Worm (Caenorhabditis elegans): ENCODE results near the gene C16C10.4.

C16C10.4 gene

ce11 chrIII:4153299-4153698 is 17.8 kb upstream of the C16C10.4 start, which contains the start of gene glod-4:
Gene glod-4 (plus strand): TSS chrIII:4153599.
- TF ChIP-seq hlh-15 (tag; optimal IDR thresholded peaks at IDR 0.05) (no peak), pax-1 (tag; optimal IDR thresholded peaks at IDR 0.05) (no peak), unc-86 (tag; optimal IDR thresholded peaks at IDR 0.05) (no peak), nhr-232 (tag; optimal IDR thresholded peaks at IDR 0.05) (no peak), ceh-2 (tag; optimal IDR thresholded peaks at IDR 0.05) (no peak)

DNA sequence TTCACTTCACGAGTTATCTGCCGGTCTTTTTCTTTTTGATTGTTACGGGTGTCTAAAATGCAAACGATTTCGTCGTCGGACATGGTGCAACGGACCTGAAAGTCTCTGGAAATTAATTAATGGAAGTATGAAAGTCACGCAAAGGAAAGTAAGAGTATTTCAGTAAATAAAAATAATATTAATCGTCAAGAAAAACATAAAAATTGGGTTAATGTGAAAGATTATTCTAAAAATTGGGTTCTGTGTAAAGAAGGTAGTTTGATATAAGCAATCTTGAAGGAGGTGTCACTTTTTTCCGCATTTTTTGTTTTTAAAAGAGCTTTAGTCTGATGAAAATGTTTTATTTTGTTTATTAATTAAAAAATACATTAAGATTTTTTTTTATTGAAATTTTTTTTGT is 13.8 kb upstream of the C16C10.4 start, which contains the start of gene C16C10.9:
Gene C16C10.9 (minus strand): TSS at position 101 of the 400 bp plus-strand sequence.
- TF ChIP-seq ceh-31 (tag; optimal IDR thresholded peaks at IDR 0.05) (no peak), ceh-45 (GFP tag; IDR thresholded peaks at IDR 0.05) (no peak), ttx-3 (tag; optimal IDR thresholded peaks at IDR 0.05) (no peak), ceh-2 (tag; optimal IDR thresholded peaks at IDR 0.05) (no peak), sdc-2 (tag; optimal IDR thresholded peaks at IDR 0.05) (no peak), ceh-22 (tag; optimal IDR thresholded peaks at IDR 0.05) (no peak), ceh-24 (tag; optimal IDR thresholded peaks at IDR 0.05) (no peak), hlh-6 (tag; optimal IDR thresholded peaks at IDR 0.05) (no peak), lim-6 (tag; optimal IDR thresholded peaks at IDR 0.05) (no peak), unc-86 (tag; optimal IDR thresholded peaks at IDR 0.05) (no peak), pros-1 (tag; optimal IDR thresholded peaks at IDR 0.05) (no peak), madf-2 (tag; optimal IDR thresholded peaks at IDR 0.05) (no peak)

- TF ChIP-seq nhr-11 (tag; optimal IDR thresholded peaks at IDR 0.05) (no peak), F13H6.1 (tag; optimal IDR thresholded peaks at IDR 0.05) (no peak), sdc-2 (tag; optimal IDR thresholded peaks at IDR 0.05) (no peak), ceh-19 (GFP tag; optimal IDR thresholded peaks at IDR 0.05) (no peak), ceh-2 (tag; optimal IDR thresholded peaks at IDR 0.05) (no peak), lim-6 (tag; optimal IDR thresholded peaks at IDR 0.05) (no peak), unc-42 (tag; optimal IDR thresholded peaks at IDR 0.05) (no peak), pros-1 (tag; optimal IDR thresholded peaks at IDR 0.05) (no peak), dve-1 (tag; optimal IDR thresholded peaks at IDR 0.05) (no peak), gmeb-2 (tag; optimal IDR thresholded peaks at IDR 0.05) (no peak), odd-2 (tag; optimal IDR thresholded peaks at IDR 0.05) (no peak), ama-1 (optimal IDR thresholded peaks at IDR 0.05) (no peak), ceh-14 (tag; optimal IDR thresholded peaks at IDR 0.05) (no peak)
These were observed 10.2 kb upstream of the C16C10.4 start, which contains the start of gene C01G12.16 for ce11 chrIII:4160937-4161336. Gene C01G12.16 (plus strand): TSS chrIII:4161237.

- TF ChIP-seq Y22D7AL.16 (tag; optimal IDR thresholded peaks at IDR 0.05) (no peak), mec-3 (tag; optimal IDR thresholded peaks at IDR 0.05; ENCODE audit: borderline replicate concordance) (no peak), F13H6.1 (tag; optimal IDR thresholded peaks at IDR 0.05) (no peak), K09A11.1 (tag; optimal IDR thresholded peaks at IDR 0.05; ENCODE audit: insufficient read depth) (no peak)
These were observed 7.1 kb upstream of the C16C10.4 start, which contains the start of gene C16C10.8 for ce11 chrIII:4164071-4164470. Gene C16C10.8 (minus strand): TSS chrIII:4164171.

DNA sequence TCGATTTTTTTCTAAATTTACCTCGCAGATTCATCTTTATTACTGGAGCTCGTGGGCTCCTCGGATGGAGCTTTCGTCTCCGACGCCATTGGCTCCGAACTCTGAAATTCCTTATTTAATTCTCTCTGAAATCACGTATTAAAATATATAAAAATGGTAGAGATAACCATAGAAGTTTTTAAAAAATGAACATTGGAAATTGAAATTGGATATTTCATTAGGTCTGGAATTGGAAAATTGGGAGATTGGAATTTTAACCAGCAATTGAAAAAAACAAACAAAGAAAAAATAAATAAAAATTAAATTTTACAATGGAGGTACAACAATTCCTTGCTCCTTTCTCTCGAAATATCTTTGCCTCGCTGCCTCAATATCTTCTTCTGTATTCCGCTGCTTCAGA is 4.4 kb upstream of the C16C10.4 start, which contains the start of gene rnf-5:
Gene rnf-5 (minus strand): TSS at position 101 of the 400 bp plus-strand sequence.
- TF ChIP-seq ets-4 (tag; optimal IDR thresholded peaks at IDR 0.05), result no peak
- TF ChIP-seq unc-3 (GFP tag; conservative IDR thresholded peaks at IDR 0.05), result no peak
- no peak for TF ChIP-seq unc-3 (tag; optimal IDR thresholded peaks at IDR 0.05)
- TF ChIP-seq zip-5 (tag; optimal IDR thresholded peaks at IDR 0.05), result no peak
- TF ChIP-seq pha-2 (tag; optimal IDR thresholded peaks at IDR 0.05), result no peak
- TF ChIP-seq pag-3 (tag; optimal IDR thresholded peaks at IDR 0.05; ENCODE audit: borderline replicate concordance), result no peak
- no peak for TF ChIP-seq hlh-8 (tag; optimal IDR thresholded peaks at IDR 0.05)
- no peak for TF ChIP-seq ceh-30 (tag; optimal IDR thresholded peaks at IDR 0.05)
- no peak for TF ChIP-seq ceh-6 (GFP tag; optimal IDR thresholded peaks at IDR 0.05)
- no peak for TF ChIP-seq sox-4 (tag; optimal IDR thresholded peaks at IDR 0.05)
- TF ChIP-seq odd-2 (tag; optimal IDR thresholded peaks at IDR 0.05), result no peak
- no peak for TF ChIP-seq unc-42 (tag; optimal IDR thresholded peaks at IDR 0.05)
- no peak for TF ChIP-seq ama-1 (optimal IDR thresholded peaks at IDR 0.05)
- TF ChIP-seq unc-86 (tag; optimal IDR thresholded peaks at IDR 0.05), result no peak
- TF ChIP-seq pha-4 (tag; optimal IDR thresholded peaks at IDR 0.05), result no peak
- no peak for TF ChIP-seq fkh-6 (tag; optimal IDR thresholded peaks at IDR 0.05)
- no peak for TF ChIP-seq syd-9 (tag; optimal IDR thresholded peaks at IDR 0.05)
- no peak for TF ChIP-seq ceh-2 (tag; optimal IDR thresholded peaks at IDR 0.05)
- no peak for TF ChIP-seq ceh-48 (tag; optimal IDR thresholded peaks at IDR 0.05)

Data from whole organism, late embryonic.